Fruit fly (Drosophila melanogaster) whole organism, prepupa: ENCODE measurements around the gene Or88a.

ENCODE experiments used
- Blimp-1 ChIP-seq: fragments of 200-800 bp; sonication (Bioruptor generic); optimal IDR thresholded peaks from 3 replicates; lab custom pipeline; 2017; ENCODE audit warnings: missing biosample characterization, missing genetic modification characterization, mild to moderate bottlenecking, moderate library complexity, missing genetic modification reagents
- CG10631 ChIP-seq: fragments of 200-800 bp; sonication (Bioruptor generic); optimal IDR thresholded peaks from 2 replicates; lab custom pipeline; 2016; ENCODE audit warnings: missing biosample characterization, missing genetic modification characterization
- CG10669 ChIP-seq: fragments of 200-800 bp; sonication (Bioruptor generic); optimal IDR thresholded peaks from 3 replicates; lab custom pipeline; 2018; ENCODE audit warnings: missing biosample characterization, mild to moderate bottlenecking, missing genetic modification characterization, moderate library complexity
- CG11294 ChIP-seq: fragments of 200-800 bp; sonication (Bioruptor generic); IDR thresholded peaks from 2 replicates; pipeline ENCODE4 v1.3.6; 2022; ENCODE audit warnings: missing biosample characterization, missing genetic modification characterization
- CG11762 ChIP-seq: fragments of 200-800 bp; sonication (Bioruptor generic); optimal IDR thresholded peaks from 3 replicates; lab custom pipeline; 2016; ENCODE audit warnings: missing biosample characterization, missing genetic modification characterization; ENCODE audit not compliant: insufficient read depth
- CG11902 ChIP-seq: fragments of 200-800 bp; sonication (Bioruptor generic); optimal IDR thresholded peaks from 3 replicates; lab custom pipeline; 2016; ENCODE audit warnings: missing biosample characterization, missing genetic modification characterization
- CG15336 ChIP-seq: fragments of 200-800 bp; sonication (Bioruptor generic); IDR thresholded peaks from 2 replicates; pipeline ENCODE4 v1.3.6; 2022; ENCODE audit warnings: missing biosample characterization, missing genetic modification characterization
- CG1621 ChIP-seq: fragments of 200-800 bp; sonication (Bioruptor generic); optimal IDR thresholded peaks from 3 replicates; lab custom pipeline; 2018; ENCODE audit warnings: missing biosample characterization, mild to moderate bottlenecking, missing genetic modification characterization
- CG16779 ChIP-seq: fragments of 200-800 bp; sonication (Bioruptor generic); optimal IDR thresholded peaks from 3 replicates; lab custom pipeline; 2017; ENCODE audit warnings: missing biosample characterization, mild to moderate bottlenecking, missing genetic modification characterization
- CG31627 ChIP-seq: fragments of 200-800 bp; sonication (Bioruptor generic); optimal IDR thresholded peaks from 3 replicates; lab custom pipeline; 2016; ENCODE audit warnings: missing biosample characterization, missing genetic modification characterization
- CG32006 ChIP-seq: fragments of 200-800 bp; sonication (Bioruptor generic); optimal IDR thresholded peaks from 3 replicates; lab custom pipeline; 2017; ENCODE audit warnings: missing biosample characterization, mild to moderate bottlenecking, missing genetic modification characterization
- CG3919 ChIP-seq: fragments of 200-800 bp; sonication (Bioruptor generic); optimal IDR thresholded peaks from 3 replicates; lab custom pipeline; 2016; ENCODE audit warnings: missing biosample characterization, missing genetic modification characterization
- CG6163 ChIP-seq: fragments of 200-800 bp; sonication (Bioruptor generic); IDR thresholded peaks from 3 replicates; pipeline ENCODE4 v1.3.6; 2022; ENCODE audit warnings: missing biosample characterization, missing genetic modification characterization
- CG6276 ChIP-seq: fragments of 200-800 bp; sonication (Bioruptor generic); optimal IDR thresholded peaks from 2 replicates; lab custom pipeline; 2017; ENCODE audit warnings: missing biosample characterization, mild to moderate bottlenecking, missing genetic modification characterization
- CG6792 ChIP-seq: fragments of 200-800 bp; sonication (Bioruptor generic); optimal IDR thresholded peaks from 3 replicates; lab custom pipeline; 2016; ENCODE audit warnings: missing biosample characterization, missing genetic modification characterization
- CG6808 ChIP-seq: fragments of 200-800 bp; sonication (Bioruptor generic); optimal IDR thresholded peaks from 3 replicates; lab custom pipeline; 2017; ENCODE audit warnings: missing biosample characterization, missing genetic modification characterization, mild to moderate bottlenecking, moderate library complexity, missing genetic modification reagents
- CG6854 ChIP-seq: fragments of 200-800 bp; sonication (Bioruptor generic); optimal IDR thresholded peaks from 2 replicates; lab custom pipeline; 2017; ENCODE audit warnings: missing biosample characterization, mild to moderate bottlenecking, missing genetic modification characterization
- CG8119 ChIP-seq: fragments of 200-800 bp; sonication (Bioruptor generic); IDR thresholded peaks from 3 replicates; pipeline ENCODE4 v1.3.6; 2022; ENCODE audit warnings: missing biosample characterization, missing genetic modification characterization
- CG8319 ChIP-seq: fragments of 200-800 bp; sonication (Bioruptor generic); optimal IDR thresholded peaks from 3 replicates; lab custom pipeline; 2016; ENCODE audit warnings: missing biosample characterization, missing genetic modification characterization
- CG9139 ChIP-seq: fragments of 200-800 bp; sonication (Bioruptor generic); optimal IDR thresholded peaks from 3 replicates; lab custom pipeline; 2017; ENCODE audit warnings: missing biosample characterization, mild to moderate bottlenecking, missing genetic modification characterization
- Eip75B ChIP-seq: fragments of 200-800 bp; sonication (Bioruptor generic); optimal IDR thresholded peaks from 3 replicates; lab custom pipeline; 2016; ENCODE audit warnings: missing biosample characterization, missing genetic modification characterization
- Eip78C ChIP-seq: fragments of 200-800 bp; sonication (Bioruptor generic); peaks from one replicate; lab custom pipeline; 2016; ENCODE audit warnings: missing biosample characterization, missing genetic modification characterization
- Eip93F ChIP-seq: fragments of 200-800 bp; sonication (Bioruptor generic); optimal IDR thresholded peaks from 2 replicates; lab custom pipeline; 2016; ENCODE audit warnings: missing biosample characterization, mild to moderate bottlenecking, missing genetic modification characterization
- Ets21C ChIP-seq: fragments of 200-800 bp; sonication (Bioruptor generic); optimal IDR thresholded peaks from 3 replicates; lab custom pipeline; 2016; ENCODE audit warnings: missing biosample characterization, missing genetic modification characterization
- Gug ChIP-seq: fragments of 200-800 bp; sonication (Bioruptor generic); IDR thresholded peaks from 2 replicates; pipeline ENCODE4 v1.3.6; 2022; ENCODE audit warnings: missing biosample characterization, missing genetic modification characterization
- Hr38 ChIP-seq: sonication (Bioruptor generic); optimal IDR thresholded peaks from 2 replicates; lab custom pipeline; 2016; ENCODE audit warnings: missing biosample characterization, missing genetic modification characterization
- Hr39 ChIP-seq: fragments of 200-800 bp; sonication (Bioruptor generic); optimal IDR thresholded peaks from 2 replicates; lab custom pipeline; 2016; ENCODE audit warnings: missing biosample characterization, missing genetic modification characterization
- Hr4 ChIP-seq: fragments of 200-800 bp; sonication (Bioruptor generic); optimal IDR thresholded peaks from 3 replicates; lab custom pipeline; 2016; ENCODE audit warnings: missing biosample characterization, missing genetic modification characterization
- Lpt ChIP-seq: fragments of 200-800 bp; sonication (Bioruptor generic); optimal IDR thresholded peaks from 3 replicates; lab custom pipeline; 2016; ENCODE audit warnings: missing biosample characterization, missing genetic modification characterization
- Met ChIP-seq: fragments of 200-800 bp; sonication (Bioruptor generic); optimal IDR thresholded peaks from 3 replicates; lab custom pipeline; 2016; ENCODE audit warnings: missing biosample characterization, missing genetic modification characterization
- OdsH ChIP-seq: fragments of 200-800 bp; sonication (Bioruptor generic); optimal IDR thresholded peaks from 3 replicates; lab custom pipeline; 2016; ENCODE audit warnings: missing biosample characterization, missing genetic modification characterization
- Smox ChIP-seq: fragments of 200-800 bp; sonication (Bioruptor generic); optimal IDR thresholded peaks from 3 replicates; lab custom pipeline; 2016; ENCODE audit warnings: missing biosample characterization, missing genetic modification characterization
- Sox102F ChIP-seq: fragments of 200-800 bp; sonication (Bioruptor generic); optimal IDR thresholded peaks from 2 replicates; lab custom pipeline; 2016; ENCODE audit warnings: missing biosample characterization, mild to moderate bottlenecking, missing genetic modification characterization
- Sox14 ChIP-seq: fragments of 200-800 bp; sonication (Bioruptor generic); optimal IDR thresholded peaks from 3 replicates; lab custom pipeline; 2016; ENCODE audit warnings: missing biosample characterization, missing genetic modification characterization
- Sox15 ChIP-seq: fragments of 200-800 bp; sonication (Bioruptor generic); optimal IDR thresholded peaks from 3 replicates; lab custom pipeline; 2016; ENCODE audit warnings: missing biosample characterization, missing genetic modification characterization
- achi ChIP-seq: fragments of 200-800 bp; sonication (Bioruptor generic); optimal IDR thresholded peaks from 3 replicates; lab custom pipeline; 2016; ENCODE audit warnings: missing biosample characterization, missing genetic modification characterization
- acj6 ChIP-seq: fragments of 200-800 bp; sonication (Bioruptor generic); optimal IDR thresholded peaks from 3 replicates; lab custom pipeline; 2016; ENCODE audit warnings: missing biosample characterization, missing genetic modification characterization
- cyc ChIP-seq: fragments of 200-800 bp; sonication (Bioruptor generic); optimal IDR thresholded peaks from 3 replicates; lab custom pipeline; 2016; ENCODE audit warnings: missing biosample characterization, missing genetic modification characterization
- dac ChIP-seq: fragments of 200-800 bp; sonication (Bioruptor generic); optimal IDR thresholded peaks from 2 replicates; lab custom pipeline; 2017; ENCODE audit warnings: missing biosample characterization, mild to moderate bottlenecking, missing genetic modification characterization
- dsx ChIP-seq: fragments of 200-800 bp; optimal IDR thresholded peaks from 3 replicates; lab custom pipeline; 2019; ENCODE audit warnings: missing biosample characterization, mild to moderate bottlenecking, missing genetic modification characterization, moderate library complexity; ENCODE audit not compliant: poor library complexity, severe bottlenecking
- eg ChIP-seq: fragments of 200-800 bp; sonication (Bioruptor generic); IDR thresholded peaks from 3 replicates; pipeline ENCODE4 v1.3.6; 2022; ENCODE audit warnings: missing biosample characterization, missing genetic modification characterization
- esn ChIP-seq: fragments of 200-800 bp; sonication (Bioruptor generic); optimal IDR thresholded peaks from 2 replicates; lab custom pipeline; 2016; ENCODE audit warnings: missing biosample characterization, mild to moderate bottlenecking, missing genetic modification characterization, moderate library complexity
- fd59A ChIP-seq: fragments of 200-800 bp; sonication (Bioruptor generic); optimal IDR thresholded peaks from 2 replicates; lab custom pipeline; 2017; ENCODE audit warnings: missing biosample characterization, mild to moderate bottlenecking, missing genetic modification characterization, missing genetic modification reagents
- fkh ChIP-seq: fragments of 200-800 bp; sonication (Bioruptor generic); optimal IDR thresholded peaks from 3 replicates; lab custom pipeline; 2017; ENCODE audit warnings: missing biosample characterization, mild to moderate bottlenecking, missing genetic modification characterization, moderate library complexity
- salr ChIP-seq, 2 experiments: fragments of 200-800 bp; sonication (Bioruptor generic); optimal IDR thresholded peaks; 3 replicates each; lab custom pipeline; 2016 to 2018; ENCODE audit warnings: missing biosample characterization in 2 of 2, missing genetic modification characterization in 2 of 2, mild to moderate bottlenecking in 1 of 2
- spab ChIP-seq: fragments of 200-800 bp; sonication (Bioruptor generic); optimal IDR thresholded peaks from 2 replicates; lab custom pipeline; 2017; ENCODE audit warnings: missing biosample characterization, mild to moderate bottlenecking, missing genetic modification characterization, missing genetic modification reagents
- ss ChIP-seq, 2 experiments: fragments of 200-800 bp; sonication (Bioruptor generic); optimal IDR thresholded peaks; 2 replicates in 1 of 2; 3 replicates in 1 of 2; lab custom pipeline; 2017 to 2018; ENCODE audit warnings: mild to moderate bottlenecking in 2 of 2, missing biosample characterization in 2 of 2, missing genetic modification characterization in 2 of 2, moderate library complexity in 1 of 2
- svp ChIP-seq: fragments of 200-800 bp; sonication (Bioruptor generic); peaks from one replicate; lab custom pipeline; 2016; ENCODE audit warnings: missing biosample characterization, missing genetic modification characterization
- topi ChIP-seq: fragments of 200-800 bp; sonication (Bioruptor generic); optimal IDR thresholded peaks from 3 replicates; lab custom pipeline; 2016; ENCODE audit warnings: missing biosample characterization, missing genetic modification characterization
- vri ChIP-seq: fragments of 200-800 bp; sonication (Bioruptor generic); optimal IDR thresholded peaks from 3 replicates; lab custom pipeline; 2016; ENCODE audit warnings: missing biosample characterization, mild to moderate bottlenecking, missing genetic modification characterization

The Or88a gene

DNA sequence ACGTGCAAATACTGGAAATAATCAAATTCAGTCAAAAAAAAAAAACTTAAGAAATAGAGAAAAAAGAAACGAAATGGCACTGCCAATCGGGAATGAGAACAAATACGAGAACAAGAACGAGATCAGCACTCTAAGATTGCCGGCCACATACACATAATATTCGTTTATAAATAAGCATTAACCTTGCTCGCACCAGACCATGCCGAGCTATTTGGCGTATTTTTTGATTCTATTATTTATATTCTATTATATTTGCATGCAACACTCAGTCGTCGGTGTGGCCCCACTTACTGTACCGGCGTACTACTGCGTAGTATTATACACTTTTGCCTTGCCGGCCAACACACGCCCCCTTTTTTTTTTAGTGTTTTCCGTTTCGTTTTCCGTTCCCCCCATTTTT is 38.6 kb upstream of the Or88a start:
- TF ChIP-seq Blimp-1 (no peak), CG6163 (GFP tag; lab: Robert Waterston, UW) (no peak), CG10669 (GFP tag; lab: Kevin White, UChicago) (no peak), Gug (GFP tag; lab: Robert Waterston, UW) (no peak), Lpt (no peak), dsx (GFP tag; lab: Kevin White, UChicago) (no peak), achi (GFP tag; lab: Kevin White, UChicago) (peak; percentile 10), CG3919 (GFP tag; lab: Kevin White, UChicago) (no peak), eg (GFP tag; lab: Robert Waterston, UW) (peak; percentile 33; the same call in 1 of the 3 replicates), Met (GFP tag; lab: Kevin White, UChicago) (peak; percentile 26), ss (GFP tag; optimal IDR thresholded peaks at IDR 0.05; lab: Kevin White, UChicago) (no peak), esn (GFP tag; lab: Kevin White, UChicago) (peak; percentile 3), salr (GFP tag; optimal IDR thresholded peaks at IDR 0.05; lab: Kevin White, UChicago) (no peak), CG1621 (tag; lab: Kevin White, UChicago) (no peak), CG15336 (no peak), CG31627 (GFP tag; lab: Kevin White, UChicago) (no peak), Hr39 (no peak), dac (GFP tag; lab: Kevin White, UChicago) (no peak), Sox102F (GFP tag; lab: Kevin White, UChicago) (no peak), CG11762 (GFP tag; lab: Kevin White, UChicago) (no peak), Smox (no peak), spab (no peak), CG6276 (GFP tag; lab: Kevin White, UChicago) (no peak), cyc (GFP tag; lab: Kevin White, UChicago) (no peak), Eip75B (no peak), CG9139 (GFP tag; lab: Kevin White, UChicago) (no peak), Ets21C (GFP tag; lab: Kevin White, UChicago) (no peak), Eip93F (GFP tag; lab: Kevin White, UChicago) (no peak), CG16779 (tag; lab: Kevin White, UChicago) (no peak), Hr38 (no peak), Sox14 (no peak), CG10631 (GFP tag; lab: Kevin White, UChicago) (no peak), svp (peak; percentile 72), fd59A (no peak), CG8119 (GFP tag; lab: Robert Waterston, UW) (no peak), CG11902 (GFP tag; lab: Kevin White, UChicago) (no peak), Hr4 (GFP tag; lab: Kevin White, UChicago) (peak; percentile 20), vri (GFP tag; lab: Kevin White, UChicago) (no peak), Sox15 (GFP tag; lab: Kevin White, UChicago) (no peak), CG6854 (no peak), CG6792 (GFP tag; lab: Kevin White, UChicago) (no peak), CG6808 (GFP tag; lab: Kevin White, UChicago) (no peak), Eip78C (GFP tag; lab: Kevin White, UChicago) (peak; percentile 64), acj6 (peak; percentile 6), CG11294 (GFP tag; lab: Robert Waterston, UW) (no peak), CG32006 (GFP tag; lab: Kevin White, UChicago) (peak; percentile 21), CG8319 (GFP tag; lab: Kevin White, UChicago) (no peak), topi (GFP tag; lab: Kevin White, UChicago) (no peak), OdsH (GFP tag; lab: Kevin White, UChicago) (no peak), fkh (GFP tag; lab: Kevin White, UChicago) (no peak)
